Worm (Caenorhabditis elegans): ENCODE data around the gene txt-10.

The txt-10 gene

ce11 chrV:10556362-10556761 is 23.7 kb upstream of the txt-10 start:
- no peak for TF ChIP-seq unc-62 (GFP tag; optimal IDR thresholded peaks at IDR 0.05)

ce11 chrV:10555239-10555638 is 22.6 kb upstream of the txt-10 start, which contains the start of gene F32G8.3:
Gene F32G8.3 (minus strand): TSS chrV:10555339.
- no peak for TF ChIP-seq unc-62 (GFP tag; optimal IDR thresholded peaks at IDR 0.05)

ce11 chrV:10549717-10550116 is 17.1 kb upstream of the txt-10 start, which contains the start of gene F32G8.2:
Gene F32G8.2 (plus strand): TSS chrV:10550017.
- no peak for TF ChIP-seq unc-62 (GFP tag; optimal IDR thresholded peaks at IDR 0.05)

- no peak for TF ChIP-seq unc-62 (GFP tag; optimal IDR thresholded peaks at IDR 0.05)
These were observed 16.4 kb upstream of the txt-10 start, which contains the start of gene srd-34 for ce11 chrV:10548981-10549380. Gene srd-34 (minus strand): TSS chrV:10549081.

- no peak for TF ChIP-seq unc-62 (GFP tag; optimal IDR thresholded peaks at IDR 0.05)
These were observed 14.1 kb upstream of the txt-10 start, which contains the start of gene F25D1.5 for ce11 chrV:10546749-10547148. Gene F25D1.5 (minus strand): TSS chrV:10546783.

ce11 chrV:10540024-10540423 is 7.4 kb upstream of the txt-10 start, which contains the start of gene degt-1:
Gene degt-1 (plus strand): TSS chrV:10540324.
- no peak for TF ChIP-seq unc-62 (GFP tag; optimal IDR thresholded peaks at IDR 0.05)

ce11 chrV:10539114-10539513 is 6.5 kb upstream of the txt-10 start, which contains the start of gene F25D1.8:
Gene F25D1.8 (plus strand): TSS chrV:10539414.
- no peak for TF ChIP-seq unc-62 (GFP tag; optimal IDR thresholded peaks at IDR 0.05)

- no peak for TF ChIP-seq unc-62 (GFP tag; optimal IDR thresholded peaks at IDR 0.05)
These were observed 4.2 kb upstream of the txt-10 start for ce11 chrV:10536808-10537207.

ce11 chrV:10536095-10536691 is 3.6 kb upstream of the txt-10 start, which contains the start of gene ppm-1.A:
Gene ppm-1.A (minus strand): TSS chrV:10536388.
- no peak for TF ChIP-seq unc-62 (GFP tag; optimal IDR thresholded peaks at IDR 0.05)

ce11 chrV:10535325-10535724 is 2.7 kb upstream of the txt-10 start:
- no peak for TF ChIP-seq unc-62 (GFP tag; optimal IDR thresholded peaks at IDR 0.05)

- no peak for TF ChIP-seq unc-62 (GFP tag; optimal IDR thresholded peaks at IDR 0.05)
These were observed 3.0 kb downstream of the txt-10 start for ce11 chrV:10529600-10529999.

ce11 chrV:10528500-10528899 is 4.1 kb downstream of the txt-10 start, which contains the start of gene F25D1.3:
Gene F25D1.3 (plus strand): TSS chrV:10528724.
- no peak for TF ChIP-seq unc-62 (GFP tag; optimal IDR thresholded peaks at IDR 0.05)

- TF ChIP-seq unc-62 (GFP tag; optimal IDR thresholded peaks at IDR 0.05) = no peak
These were observed 6.7 kb downstream of the txt-10 start, which contains the start of the genes C35A5.8 and hda-11 for ce11 chrV:10525902-10526301. Gene C35A5.8 (minus strand): TSS chrV:10525908. Gene hda-11 (plus strand): TSS chrV:10526184.

- no peak for TF ChIP-seq unc-62 (GFP tag; optimal IDR thresholded peaks at IDR 0.05)
These were observed 15.9 kb downstream of the txt-10 start for ce11 chrV:10516702-10517101.

- no peak for TF ChIP-seq unc-62 (GFP tag; optimal IDR thresholded peaks at IDR 0.05)
These were observed 18.4 kb downstream of the txt-10 start, which contains the start of gene dmsr-8 for ce11 chrV:10514271-10514670. Gene dmsr-8 (minus strand): TSS chrV:10514371.

ce11 chrV:10508855-10509254 is 23.8 kb downstream of the txt-10 start, which contains the start of gene C35A5.6:
Gene C35A5.6 (plus strand): TSS chrV:10509137.
- no peak for TF ChIP-seq unc-62 (GFP tag; optimal IDR thresholded peaks at IDR 0.05)

- no peak for TF ChIP-seq unc-62 (GFP tag; optimal IDR thresholded peaks at IDR 0.05)
These were observed 27.1 kb downstream of the txt-10 start, which contains the start of gene C35A5.5 for ce11 chrV:10505553-10505952. Gene C35A5.5 (plus strand): TSS chrV:10505853.
